Worm (Caenorhabditis elegans): ENCODE data around the gene F21D9.8.

The F21D9.8 gene

ce11 chrV:19303589-19304174 lies 23.9 kb upstream of the F21D9.8 start, which contains the start of the genes fbxb-63 and fbxb-61:
Gene fbxb-63 (minus strand): TSS chrV:19303730.
Gene fbxb-61 (plus strand): TSS chrV:19304124.
- no peak for TF ChIP-seq aly-2 (tag; optimal IDR thresholded peaks at IDR 0.05)
- no peak for TF ChIP-seq pha-4 (tag; optimal IDR thresholded peaks at IDR 0.05)
- no peak for TF ChIP-seq sea-2 (GFP tag; optimal IDR thresholded peaks at IDR 0.05)
- no peak for TF ChIP-seq nhr-237 (tag; optimal IDR thresholded peaks at IDR 0.05)
- no peak for TF ChIP-seq nhr-11 (tag; optimal IDR thresholded peaks at IDR 0.05)
- TF ChIP-seq elt-3 (tag; optimal IDR thresholded peaks at IDR 0.05), result no peak
- no peak for TF ChIP-seq nhr-28 (tag; optimal IDR thresholded peaks at IDR 0.05)
- no peak for TF ChIP-seq unc-39 (tag; optimal IDR thresholded peaks at IDR 0.05)
- no peak for TF ChIP-seq ceh-16 (tag; optimal IDR thresholded peaks at IDR 0.05)
- no peak for TF ChIP-seq tbx-2 (tag; optimal IDR thresholded peaks at IDR 0.05)

- no peak for TF ChIP-seq aly-2 (tag; optimal IDR thresholded peaks at IDR 0.05)
- TF ChIP-seq skn-1 (tag; optimal IDR thresholded peaks at IDR 0.05), result no peak
- TF ChIP-seq jun-1 (tag; optimal IDR thresholded peaks at IDR 0.05), result no peak
- TF ChIP-seq ama-1 (optimal IDR thresholded peaks at IDR 0.05), result no peak
- no peak for TF ChIP-seq ceh-9 (tag; optimal IDR thresholded peaks at IDR 0.05)
- TF ChIP-seq egl-5 (tag; optimal IDR thresholded peaks at IDR 0.05), result no peak
- no peak for TF ChIP-seq ztf-11 (tag; optimal IDR thresholded peaks at IDR 0.05)
- no peak for TF ChIP-seq mdl-1 (tag; optimal IDR thresholded peaks at IDR 0.05)
- TF ChIP-seq pqm-1 (tag; optimal IDR thresholded peaks at IDR 0.05), result no peak
- TF ChIP-seq ztf-4 (tag; optimal IDR thresholded peaks at IDR 0.05), result no peak
- TF ChIP-seq daf-12 (tag; optimal IDR thresholded peaks at IDR 0.05), result no peak
- no peak for TF ChIP-seq eor-1 (tag; optimal IDR thresholded peaks at IDR 0.05)
Observed at ce11 chrV:19301934-19302333, 22.1 kb upstream of the F21D9.8 start, which contains the start of gene fbxb-62. Gene fbxb-62 (minus strand): TSS chrV:19302034.

- no peak for TF ChIP-seq eor-1 (tag; optimal IDR thresholded peaks at IDR 0.05)
- TF ChIP-seq daf-12 (tag; optimal IDR thresholded peaks at IDR 0.05), result no peak
- no peak for TF ChIP-seq nhr-12 (tag; optimal IDR thresholded peaks at IDR 0.05)
- TF ChIP-seq nhr-77 (tag; optimal IDR thresholded peaks at IDR 0.05), result no peak
- TF ChIP-seq ceh-9 (tag; optimal IDR thresholded peaks at IDR 0.05), result no peak
- no peak for TF ChIP-seq fkh-10 (GFP tag; optimal IDR thresholded peaks at IDR 0.05)
- TF ChIP-seq zag-1 (tag; optimal IDR thresholded peaks at IDR 0.05), result no peak
- no peak for TF ChIP-seq fkh-2 (tag; optimal IDR thresholded peaks at IDR 0.05)
- no peak for TF ChIP-seq nfya-1 (tag; optimal IDR thresholded peaks at IDR 0.05; ENCODE audit: insufficient read depth)
- TF ChIP-seq jun-1 (tag; optimal IDR thresholded peaks at IDR 0.05), result no peak
- no peak for TF ChIP-seq nhr-28 (tag; optimal IDR thresholded peaks at IDR 0.05)
- TF ChIP-seq unc-62 (GFP tag; optimal IDR thresholded peaks at IDR 0.05), result no peak
Observed at ce11 chrV:19299262-19299661, 19.5 kb upstream of the F21D9.8 start, which contains the start of gene F55C9.14. Gene F55C9.14 (plus strand): TSS chrV:19299562.

ce11 chrV:19297510-19297909 lies 17.7 kb upstream of the F21D9.8 start, which contains the start of gene fbxb-60:
Gene fbxb-60 (plus strand): TSS chrV:19297810.
- TF ChIP-seq nhr-76 (tag; optimal IDR thresholded peaks at IDR 0.05) (no peak), unc-39 (tag; optimal IDR thresholded peaks at IDR 0.05) (no peak), elt-3 (tag; optimal IDR thresholded peaks at IDR 0.05) (no peak), lin-15B (tag; optimal IDR thresholded peaks at IDR 0.05) (no peak), nhr-67 (tag; optimal IDR thresholded peaks at IDR 0.05) (no peak), ZK546.5 (tag; optimal IDR thresholded peaks at IDR 0.05) (no peak), nhr-12 (tag; optimal IDR thresholded peaks at IDR 0.05) (no peak), elt-2 (tag; optimal IDR thresholded peaks at IDR 0.05) (no peak), nhr-11 (tag; optimal IDR thresholded peaks at IDR 0.05) (no peak), nhr-28 (tag; optimal IDR thresholded peaks at IDR 0.05) (no peak), fos-1 (tag; optimal IDR thresholded peaks at IDR 0.05) (no peak), nhr-23 (tag; optimal IDR thresholded peaks at IDR 0.05) (no peak), nhr-237 (tag; optimal IDR thresholded peaks at IDR 0.05) (no peak), ceh-82 (tag; optimal IDR thresholded peaks at IDR 0.05) (no peak), R02D3.7 (tag; optimal IDR thresholded peaks at IDR 0.05) (no peak), fkh-10 (GFP tag; optimal IDR thresholded peaks at IDR 0.05) (no peak), hmg-11 (tag; optimal IDR thresholded peaks at IDR 0.05) (no peak), pha-4 (tag; optimal IDR thresholded peaks at IDR 0.05) (no peak)
